Worm (Caenorhabditis elegans): ENCODE results near the gene F26F4.2.

Gene F26F4.2

DNA sequence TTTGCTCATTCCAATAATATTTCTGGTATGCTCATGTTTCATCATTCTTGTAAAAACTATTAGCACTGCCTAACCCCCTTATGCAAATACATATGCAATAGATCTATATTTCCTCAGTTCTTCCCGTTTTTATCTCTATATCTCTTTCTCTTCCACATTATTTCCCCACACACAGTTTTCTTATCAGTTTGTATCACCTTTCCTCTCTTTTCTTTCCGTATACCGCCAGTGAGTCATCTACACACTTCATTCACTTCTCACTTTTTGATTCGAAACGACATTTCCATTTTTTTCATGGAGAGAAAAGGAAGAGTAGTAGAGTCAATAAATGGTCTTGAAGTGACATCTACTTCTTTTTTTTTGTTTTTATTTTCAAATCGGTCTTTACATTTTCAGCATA, 4.7 kb upstream of the F26F4.2 start:
- TF ChIP-seq elt-2 (tag; optimal IDR thresholded peaks at IDR 0.05) (peak; percentile 43), gmeb-2 (tag; optimal IDR thresholded peaks at IDR 0.05) (no peak)

DNA sequence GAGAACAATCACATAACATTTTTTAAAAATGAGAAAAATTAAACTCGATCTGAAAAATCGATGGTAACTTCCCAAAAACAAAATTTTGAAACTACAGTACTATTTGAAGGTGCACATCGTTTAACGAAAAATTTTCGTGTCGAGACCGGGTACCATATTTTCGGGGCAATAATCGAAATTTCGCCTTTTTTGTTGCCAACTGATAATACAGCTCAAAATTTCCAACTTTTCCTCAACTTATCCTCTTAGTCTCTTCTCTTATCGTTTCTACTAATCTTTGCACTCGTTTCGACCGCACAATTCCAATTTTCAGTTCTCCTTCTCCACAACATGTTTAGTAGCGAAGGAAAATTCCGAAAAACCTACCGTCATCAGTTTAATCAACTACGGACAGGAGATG, 4.2 kb upstream of the F26F4.2 start, which contains the start of gene rom-1:
TSS of gene rom-1 (plus strand) at position 301 of the 400 bp plus-strand sequence.
- TF ChIP-seq ceh-30 (tag; optimal IDR thresholded peaks at IDR 0.05) (no peak), pat-9 (tag; optimal IDR thresholded peaks at IDR 0.05) (no peak), K02D7.2 (tag; optimal IDR thresholded peaks at IDR 0.05) (no peak), odd-2 (tag; optimal IDR thresholded peaks at IDR 0.05) (no peak), sox-2 (GFP tag; IDR thresholded peaks at IDR 0.05) (no peak), pha-2 (tag; optimal IDR thresholded peaks at IDR 0.05) (no peak), hlh-30 (tag; optimal IDR thresholded peaks at IDR 0.05; ENCODE audit: insufficient read depth) (no peak), dve-1 (tag; optimal IDR thresholded peaks at IDR 0.05) (no peak), zip-5 (tag; optimal IDR thresholded peaks at IDR 0.05) (no peak), nhr-232 (tag; optimal IDR thresholded peaks at IDR 0.05) (no peak), pag-3 (tag; optimal IDR thresholded peaks at IDR 0.05; ENCODE audit: borderline replicate concordance) (no peak), rnt-1 (tag; optimal IDR thresholded peaks at IDR 0.05) (no peak), T23F11.4 (GFP tag; optimal IDR thresholded peaks at IDR 0.05) (no peak), unc-42 (tag; optimal IDR thresholded peaks at IDR 0.05) (no peak), unc-55 (GFP tag; optimal IDR thresholded peaks at IDR 0.05) (no peak), fax-1 (tag; optimal IDR thresholded peaks at IDR 0.05) (no peak), elt-2 (tag; optimal IDR thresholded peaks at IDR 0.05) (no peak), sdc-2 (tag; optimal IDR thresholded peaks at IDR 0.05) (no peak)

DNA sequence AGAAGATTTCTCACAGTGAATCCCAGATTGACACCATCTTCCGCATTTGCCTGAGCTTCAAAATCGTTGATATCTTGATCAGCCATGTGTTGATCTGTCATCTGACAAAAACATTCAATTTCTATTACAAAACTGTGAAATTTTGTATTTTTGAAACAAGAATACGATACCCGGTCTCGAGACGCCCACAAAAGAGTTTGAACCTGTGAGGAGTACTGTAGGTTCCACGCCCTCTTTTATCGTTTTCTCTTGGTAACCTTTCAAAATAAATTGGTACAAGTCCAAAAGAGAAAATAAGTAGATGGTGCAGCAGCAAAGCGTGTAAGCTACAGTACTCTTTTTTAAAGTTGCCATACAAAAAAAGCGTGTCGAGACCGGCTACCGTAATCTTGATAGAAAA, 1.1 kb upstream of the F26F4.2 start, which contains the start of gene F26F4.12:
TSS of gene F26F4.12 (minus strand) at position 101 of the 400 bp plus-strand sequence.
- TF ChIP-seq zip-5 (tag; optimal IDR thresholded peaks at IDR 0.05) (no peak), gmeb-2 (tag; optimal IDR thresholded peaks at IDR 0.05) (no peak), dmd-4 (tag; optimal IDR thresholded peaks at IDR 0.05; ENCODE audit: borderline replicate concordance) (no peak), fkh-6 (tag; optimal IDR thresholded peaks at IDR 0.05) (no peak), fkh-10 (GFP tag; optimal IDR thresholded peaks at IDR 0.05) (no peak), pag-3 (tag; optimal IDR thresholded peaks at IDR 0.05; ENCODE audit: borderline replicate concordance) (no peak), pqm-1 (tag; optimal IDR thresholded peaks at IDR 0.05) (no peak), dve-1 (tag; optimal IDR thresholded peaks at IDR 0.05) (no peak), pat-9 (tag; optimal IDR thresholded peaks at IDR 0.05) (no peak), ceh-22 (tag; optimal IDR thresholded peaks at IDR 0.05) (no peak), hlh-8 (tag; optimal IDR thresholded peaks at IDR 0.05) (no peak), ceh-30 (tag; optimal IDR thresholded peaks at IDR 0.05) (no peak), ceh-48 (tag; optimal IDR thresholded peaks at IDR 0.05) (no peak), unc-42 (tag; optimal IDR thresholded peaks at IDR 0.05) (no peak), hlh-15 (tag; optimal IDR thresholded peaks at IDR 0.05) (no peak), elt-4 (tag; optimal IDR thresholded peaks at IDR 0.05) (no peak)

DNA sequence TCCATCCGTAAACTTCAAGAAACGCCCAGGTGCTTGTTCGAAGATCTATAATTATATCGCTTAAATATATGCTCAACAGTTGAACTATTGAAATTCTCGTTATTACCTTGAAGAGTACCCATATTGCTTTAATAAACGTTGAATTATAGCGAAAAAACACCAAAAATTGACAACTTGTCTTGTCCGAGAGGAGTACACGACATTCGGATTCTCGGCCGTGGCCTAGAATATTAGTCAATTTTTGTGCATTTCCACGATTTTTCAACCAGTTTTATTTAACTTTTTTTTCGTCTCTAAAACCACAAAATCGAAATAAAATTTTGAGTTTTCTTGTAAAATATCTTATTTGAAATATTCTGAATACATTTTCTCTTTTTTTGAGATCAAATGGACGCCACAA, 1.3 kb downstream of the F26F4.2 start, which contains the start of the genes F26F4.9 and cee-1:
TSS of gene F26F4.9 (minus strand) at position 205 of the 400 bp plus-strand sequence.
TSS of gene cee-1 (plus strand) at position 383 of the 400 bp plus-strand sequence.
- TF ChIP-seq unc-3 (GFP tag; conservative IDR thresholded peaks at IDR 0.05) (no peak), unc-3 (tag; optimal IDR thresholded peaks at IDR 0.05) (no peak), ceh-22 (tag; optimal IDR thresholded peaks at IDR 0.05) (no peak), hlh-13 (GFP tag; optimal IDR thresholded peaks at IDR 0.05) (no peak), ceh-6 (GFP tag; optimal IDR thresholded peaks at IDR 0.05) (no peak), C38D4.7 (GFP tag; optimal IDR thresholded peaks at IDR 0.05) (no peak), fax-1 (tag; optimal IDR thresholded peaks at IDR 0.05) (peak; percentile 2), sox-2 (GFP tag; IDR thresholded peaks at IDR 0.05) (no peak), ceh-14 (tag; optimal IDR thresholded peaks at IDR 0.05) (no peak), npax-4 (tag; optimal IDR thresholded peaks at IDR 0.05) (no peak), madf-2 (tag; optimal IDR thresholded peaks at IDR 0.05) (no peak), unc-42 (tag; optimal IDR thresholded peaks at IDR 0.05) (no peak), elt-2 (tag; optimal IDR thresholded peaks at IDR 0.05) (no peak), ref-2 (tag; optimal IDR thresholded peaks at IDR 0.05) (peak; percentile 25), pax-1 (tag; optimal IDR thresholded peaks at IDR 0.05) (no peak), ceh-9 (tag; optimal IDR thresholded peaks at IDR 0.05) (no peak), mec-3 (tag; optimal IDR thresholded peaks at IDR 0.05; ENCODE audit: borderline replicate concordance) (no peak), nfya-1 (tag; optimal IDR thresholded peaks at IDR 0.05) (no peak), ets-4 (tag; optimal IDR thresholded peaks at IDR 0.05) (peak; percentile 75), ama-1 (optimal IDR thresholded peaks at IDR 0.05) (no peak), pqm-1 (tag; optimal IDR thresholded peaks at IDR 0.05) (no peak), elt-4 (tag; optimal IDR thresholded peaks at IDR 0.05) (no peak), rnt-1 (tag; optimal IDR thresholded peaks at IDR 0.05) (peak; percentile 7), nhr-232 (tag; optimal IDR thresholded peaks at IDR 0.05) (no peak), dve-1 (tag; optimal IDR thresholded peaks at IDR 0.05) (no peak), lim-6 (tag; optimal IDR thresholded peaks at IDR 0.05) (peak; percentile 39), ceh-18 (tag; optimal IDR thresholded peaks at IDR 0.05) (peak; percentile 38), ttx-3 (tag; optimal IDR thresholded peaks at IDR 0.05) (no peak), ahr-1 (tag; optimal IDR thresholded peaks at IDR 0.05) (no peak)
